Fruit fly (Drosophila melanogaster) whole organism, embryonic: Measurements from ENCODE around the gene Pa1.

Experiments
- BtbVII ChIP-seq: fragments of 200-800 bp; sonication (Bioruptor generic); optimal IDR thresholded peaks from 3 replicates; lab custom pipeline; 2017; ENCODE audit warnings: missing biosample characterization, mild to moderate bottlenecking, missing genetic modification characterization
- CG10147 ChIP-seq: fragments of 200-800 bp; sonication (Bioruptor generic); optimal IDR thresholded peaks from 2 replicates; lab custom pipeline; 2019; ENCODE audit warnings: missing biosample characterization, mild to moderate bottlenecking, missing genetic modification characterization, moderate library complexity
- CG12299 ChIP-seq: fragments of 200-800 bp; sonication (Bioruptor generic); optimal IDR thresholded peaks from 2 replicates; lab custom pipeline; 2018; ENCODE audit warnings: missing biosample characterization, mild to moderate bottlenecking, missing genetic modification characterization
- CG12391 ChIP-seq: fragments of 200-800 bp; sonication (Bioruptor generic); optimal IDR thresholded peaks from 3 replicates; lab custom pipeline; 2018; ENCODE audit warnings: missing biosample characterization, mild to moderate bottlenecking, missing genetic modification characterization, moderate library complexity
- CG14014 ChIP-seq: fragments of 200-800 bp; sonication (Bioruptor generic); IDR thresholded peaks from 2 replicates; pipeline ENCODE4 v1.3.6; 2022; ENCODE audit warnings: missing biosample characterization, missing genetic modification characterization
- CG15479 ChIP-seq: fragments of 200-800 bp; sonication (Bioruptor generic); optimal IDR thresholded peaks from 3 replicates; lab custom pipeline; 2019; ENCODE audit warnings: missing biosample characterization, mild to moderate bottlenecking, missing genetic modification characterization, moderate library complexity
- CG15601 ChIP-seq: fragments of 200-800 bp; sonication (Bioruptor generic); optimal IDR thresholded peaks from 3 replicates; lab custom pipeline; 2019; ENCODE audit warnings: missing biosample characterization, mild to moderate bottlenecking, missing genetic modification characterization, moderate library complexity
- CG1647 ChIP-seq: fragments of 200-800 bp; sonication (Bioruptor generic); optimal IDR thresholded peaks from 3 replicates; lab custom pipeline; 2016; ENCODE audit warnings: missing biosample characterization, missing genetic modification characterization
- CG7556 ChIP-seq: fragments of 200-800 bp; sonication (Bioruptor generic); optimal IDR thresholded peaks from 2 replicates; lab custom pipeline; 2017; ENCODE audit warnings: missing biosample characterization, mild to moderate bottlenecking, missing genetic modification characterization
- CG8359 ChIP-seq: fragments of 200-800 bp; sonication (Bioruptor generic); optimal IDR thresholded peaks from 2 replicates; lab custom pipeline; 2017; ENCODE audit warnings: missing biosample characterization, mild to moderate bottlenecking, missing genetic modification characterization, borderline replicate concordance
- CG9876 ChIP-seq: fragments of 200-800 bp; sonication (Bioruptor generic); optimal IDR thresholded peaks from 2 replicates; lab custom pipeline; 2016; ENCODE audit warnings: missing biosample characterization, missing genetic modification characterization
- CG9932 ChIP-seq: fragments of 200-800 bp; sonication (Bioruptor generic); IDR thresholded peaks from 2 replicates; pipeline ENCODE4 v1.3.6; 2022; ENCODE audit warnings: missing biosample characterization, missing genetic modification characterization
- Camta ChIP-seq: fragments of 200-800 bp; sonication (Bioruptor generic); optimal IDR thresholded peaks from 2 replicates; lab custom pipeline; 2016; ENCODE audit warnings: missing biosample characterization, missing genetic modification characterization
- CkIIα-i1 ChIP-seq: fragments of 200-800 bp; sonication (Bioruptor generic); IDR thresholded peaks from 2 replicates; pipeline ENCODE4 v1.3.6; 2022; ENCODE audit warnings: missing biosample characterization, missing genetic modification characterization
- CrebB ChIP-seq: fragments of 200-800 bp; sonication (Bioruptor generic); optimal IDR thresholded peaks from 3 replicates; lab custom pipeline; 2018; ENCODE audit warnings: missing biosample characterization, mild to moderate bottlenecking, missing genetic modification characterization
- Eip74EF ChIP-seq, 2 experiments: fragments of 200-800 bp in 1 of 2; fragments of >200 bp in 1 of 2; sonication (Bioruptor generic) in 1 of 2; optimal IDR thresholded peaks; 2 replicates each; lab custom pipeline; 2017 to 2019; ENCODE audit warnings: missing biosample characterization in 2 of 2, missing genetic modification characterization in 2 of 2, mild to moderate bottlenecking in 1 of 2, moderate library complexity in 1 of 2
- GATAe ChIP-seq: fragments of 200-800 bp; sonication (Bioruptor generic); conservative IDR thresholded peaks from 2 replicates; pipeline ENCODE4 v1.3.6; 2022; ENCODE audit warnings: missing biosample characterization, missing genetic modification characterization
- Jarid2 ChIP-seq: fragments of 200-800 bp; sonication (Bioruptor generic); optimal IDR thresholded peaks from 3 replicates; lab custom pipeline; 2017; ENCODE audit warnings: mild to moderate bottlenecking, missing biosample characterization, missing genetic modification reagents, missing genetic modification characterization
- Max ChIP-seq: fragments of 200-800 bp; sonication (Bioruptor generic); optimal IDR thresholded peaks from 2 replicates; lab custom pipeline; 2016; ENCODE audit warnings: missing biosample characterization, mild to moderate bottlenecking, missing genetic modification characterization
- Med ChIP-seq: fragments of 200-800 bp; sonication (Bioruptor generic); peaks from one replicate; lab custom pipeline; 2016; ENCODE audit warnings: missing biosample characterization, missing genetic modification characterization, mild to moderate bottlenecking, inconsistent platforms, moderate library complexity
- Mes4 ChIP-seq: fragments of 200-800 bp; sonication (Bioruptor generic); optimal IDR thresholded peaks from 2 replicates; lab custom pipeline; 2016; ENCODE audit warnings: missing biosample characterization, missing genetic modification characterization
- Mrtf ChIP-seq: fragments of 200-800 bp; sonication (Bioruptor generic); IDR thresholded peaks from 3 replicates; pipeline ENCODE4 v1.3.6; 2022; ENCODE audit warnings: missing biosample characterization, missing genetic modification characterization
- NC2β ChIP-seq: fragments of 200-800 bp; sonication (Bioruptor generic); optimal IDR thresholded peaks from 2 replicates; lab custom pipeline; 2016; ENCODE audit warnings: missing biosample characterization, missing genetic modification characterization
- Sry-β ChIP-seq: fragments of 200-800 bp; sonication (Bioruptor generic); optimal IDR thresholded peaks from 2 replicates; lab custom pipeline; 2018; ENCODE audit warnings: missing biosample characterization, mild to moderate bottlenecking, missing genetic modification characterization, moderate library complexity
- Vsx1 ChIP-seq: fragments of 200-800 bp; sonication (Bioruptor generic); optimal IDR thresholded peaks from 2 replicates; lab custom pipeline; 2017; ENCODE audit warnings: missing biosample characterization, mild to moderate bottlenecking, missing genetic modification characterization, missing genetic modification reagents
- Xrp1 ChIP-seq: fragments of 200-800 bp; sonication (Bioruptor generic); IDR thresholded peaks from 2 replicates; pipeline ENCODE4 v1.3.6; 2022; ENCODE audit warnings: missing biosample characterization, missing genetic modification characterization
- YL-1 ChIP-seq: fragments of 200-800 bp; sonication (Bioruptor generic); optimal IDR thresholded peaks from 3 replicates; lab custom pipeline; 2017; ENCODE audit warnings: missing biosample characterization, mild to moderate bottlenecking, missing genetic modification characterization
- ash1 ChIP-seq: fragments of 200-800 bp; sonication (Bioruptor generic); optimal IDR thresholded peaks from 2 replicates; lab custom pipeline; 2018; ENCODE audit warnings: missing biosample characterization, mild to moderate bottlenecking, missing genetic modification characterization
- az2 ChIP-seq: fragments of 200-800 bp; sonication (Bioruptor generic); optimal IDR thresholded peaks from 3 replicates; lab custom pipeline; 2016; ENCODE audit warnings: missing biosample characterization, missing genetic modification characterization
- btn ChIP-seq: fragments of 200-800 bp; sonication (Bioruptor generic); optimal IDR thresholded peaks from 2 replicates; lab custom pipeline; 2016; ENCODE audit warnings: missing biosample characterization, missing genetic modification characterization
- caup ChIP-seq: fragments of 200-800 bp; sonication (Bioruptor generic); optimal IDR thresholded peaks from 3 replicates; lab custom pipeline; 2017; ENCODE audit warnings: missing biosample characterization, mild to moderate bottlenecking, missing genetic modification characterization, moderate library complexity; ENCODE audit not compliant: severe bottlenecking
- croc ChIP-seq: fragments of 200-800 bp; sonication (Bioruptor generic); conservative IDR thresholded peaks from 3 replicates; pipeline ENCODE4 v1.3.6; 2022; ENCODE audit warnings: missing biosample characterization, missing genetic modification characterization
- dimm ChIP-seq: fragments of 200-800 bp; sonication (Bioruptor generic); IDR thresholded peaks from 2 replicates; pipeline ENCODE4 v1.3.6; 2022; ENCODE audit warnings: missing biosample characterization, missing genetic modification characterization
- emc ChIP-seq: fragments of 200-800 bp; sonication (Bioruptor generic); optimal IDR thresholded peaks from 2 replicates; lab custom pipeline; 2016; ENCODE audit warnings: missing biosample characterization, missing genetic modification characterization
- fd96Cb ChIP-seq: fragments of 200-800 bp; sonication (Bioruptor generic); optimal IDR thresholded peaks from 2 replicates; lab custom pipeline; 2018; ENCODE audit warnings: missing biosample characterization, mild to moderate bottlenecking, missing genetic modification characterization, moderate library complexity
- fru ChIP-seq: fragments of >200 bp; optimal IDR thresholded peaks from 2 replicates; lab custom pipeline; 2017
- jigr1 ChIP-seq: fragments of 200-800 bp; sonication (Bioruptor generic); IDR thresholded peaks from 3 replicates; pipeline ENCODE4 v1.3.6; 2022; ENCODE audit warnings: missing biosample characterization, missing genetic modification characterization
- pan ChIP-seq, 4 experiments: fragments of >200 bp in 3 of 4; fragments of 200-800 bp in 1 of 4; sonication (Bioruptor generic) in 1 of 4; optimal IDR thresholded peaks in 3 of 4; IDR thresholded peaks in 1 of 4; 2 replicates each; pipeline versions ENCODE4 v1.3.6 to Lab custom; 2017 to 2022; ENCODE audit warnings: missing biosample characterization in 2 of 4, missing genetic modification characterization in 2 of 4, mixed read lengths in 1 of 4
- pfk ChIP-seq: fragments of 200-800 bp; sonication (Bioruptor generic); optimal IDR thresholded peaks from 2 replicates; lab custom pipeline; 2018; ENCODE audit warnings: missing biosample characterization, mild to moderate bottlenecking, missing genetic modification characterization, moderate library complexity
- pum ChIP-seq: fragments of 200-800 bp; sonication (Bioruptor generic); optimal IDR thresholded peaks from 2 replicates; lab custom pipeline; 2016; ENCODE audit warnings: missing biosample characterization, missing genetic modification characterization
- sens ChIP-seq: fragments of 200-800 bp; sonication (Bioruptor generic); peaks from one replicate; lab custom pipeline; 2016; ENCODE audit warnings: missing biosample characterization, missing genetic modification characterization
- twi ChIP-seq: fragments of 200-800 bp; optimal IDR thresholded peaks from 2 replicates; lab custom pipeline; 2019; ENCODE audit warnings: missing biosample characterization, mild to moderate bottlenecking, missing genetic modification characterization, moderate library complexity
- tx ChIP-seq: fragments of 200-800 bp; sonication (Bioruptor generic); optimal IDR thresholded peaks from 2 replicates; lab custom pipeline; 2016; ENCODE audit warnings: missing biosample characterization, missing genetic modification characterization

The Pa1 gene

DNA sequence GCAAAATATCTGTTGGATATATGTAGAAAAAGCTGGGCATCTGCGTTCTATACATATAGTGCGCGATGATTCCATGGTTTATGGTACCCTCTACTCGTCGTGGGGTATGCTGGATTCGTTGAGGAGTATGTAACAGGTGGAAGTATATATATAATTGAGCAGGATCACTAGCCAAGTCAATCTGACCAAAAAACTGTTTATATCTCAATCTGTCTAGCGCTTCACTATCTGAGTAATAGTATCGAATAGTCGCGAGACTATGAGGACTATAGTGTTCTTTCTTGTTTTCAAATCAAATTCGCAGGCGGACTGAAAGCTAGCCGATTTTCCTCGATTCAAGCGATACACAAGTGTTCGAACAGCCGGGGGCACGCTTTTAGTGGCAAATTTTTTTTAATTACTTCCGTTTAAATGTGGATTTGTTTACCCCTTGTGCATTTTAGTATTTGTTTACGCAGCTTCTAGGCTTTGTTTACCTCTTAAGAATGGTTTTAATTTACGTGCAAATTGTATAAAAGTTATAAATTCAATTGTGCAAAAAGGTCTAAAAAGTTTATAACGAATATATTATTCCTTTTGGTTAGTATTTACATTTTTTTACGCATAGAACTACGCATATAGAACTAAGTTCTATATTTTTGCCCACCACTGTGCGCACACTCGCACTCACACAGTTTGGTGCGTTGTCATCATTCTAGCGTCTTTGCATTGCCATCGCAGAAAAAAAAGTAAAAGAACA lies 31.8 kb downstream of the Pa1 start (continued):
- TF ChIP-seq CG12391 = peak; percentile 69
- TF ChIP-seq Vsx1 (GFP tag; lab: Kevin White, UChicago) = peak; percentile 46
- peak; percentile 95 for TF ChIP-seq sens
- TF ChIP-seq Sry-β = no peak
- TF ChIP-seq CrebB (tag; lab: Kevin White, UChicago) = peak; percentile 66
- peak; percentile 77 for TF ChIP-seq caup (GFP tag; lab: Kevin White, UChicago)
- TF ChIP-seq CG9932 (GFP tag; lab: Robert Waterston, UW) = peak; percentile 91
- peak; percentile 73 for TF ChIP-seq CG10147 (GFP tag; lab: Kevin White, UChicago)
- TF ChIP-seq CG1647 (GFP tag; lab: Kevin White, UChicago) = peak; percentile 77
- TF ChIP-seq CG15479 = no peak
- peak; percentile 55 for TF ChIP-seq CG15601 (tag; lab: Kevin White, UChicago)
- TF ChIP-seq ash1 = peak; percentile 39
- peak in 1 of 2 experiments; percentile 10 for TF ChIP-seq pan (optimal IDR thresholded peaks at IDR 0.05; lab: Kevin White, UChicago)
- TF ChIP-seq pan (GFP tag; optimal IDR thresholded peaks at IDR 0.05 in 1 of 2, IDR thresholded peaks at IDR 0.05 in 1 of 2) = peak in 1 of 2 experiments; percentile 86
- TF ChIP-seq Xrp1 (GFP tag; lab: Robert Waterston, UW) = peak; percentile 84
- TF ChIP-seq Mes4 (GFP tag; lab: Kevin White, UChicago) = no peak
- TF ChIP-seq CG12299 (tag; lab: Kevin White, UChicago) = no peak
- no peak for TF ChIP-seq pfk (GFP tag; lab: Kevin White, UChicago)
- peak; percentile 80 for TF ChIP-seq Mrtf (GFP tag; lab: Robert Waterston, UW)
- TF ChIP-seq NC2β (GFP tag; lab: Kevin White, UChicago) = peak; percentile 72
- peak; percentile 20 for TF ChIP-seq CG8359 (GFP tag; lab: Kevin White, UChicago)
- peak; percentile 24 for TF ChIP-seq emc (GFP tag; lab: Kevin White, UChicago)
- TF ChIP-seq pum = peak; percentile 68
- no peak for TF ChIP-seq YL-1 (GFP tag; lab: Kevin White, UChicago)
- peak; percentile 66 for TF ChIP-seq Max (GFP tag; lab: Kevin White, UChicago)
- peak; percentile 70 for TF ChIP-seq Camta (GFP tag; lab: Kevin White, UChicago)
- TF ChIP-seq tx (GFP tag; lab: Kevin White, UChicago) = peak; percentile 63
- TF ChIP-seq Med (GFP tag; lab: Kevin White, UChicago) = peak; percentile 98
- peak; percentile 43; the same call in 1 of the 3 replicates for TF ChIP-seq croc (GFP tag; lab: Robert Waterston, UW)
- TF ChIP-seq BtbVII (GFP tag; lab: Kevin White, UChicago) = peak; percentile 52
- TF ChIP-seq dimm = peak; percentile 69
- peak; percentile 73 for TF ChIP-seq az2 (GFP tag; lab: Kevin White, UChicago)
- peak; percentile 42 for TF ChIP-seq twi (tag; lab: Kevin White, UChicago)
- peak; percentile 46 for TF ChIP-seq CG9876 (GFP tag; lab: Kevin White, UChicago)
- no peak for TF ChIP-seq btn (GFP tag; lab: Kevin White, UChicago)
- TF ChIP-seq jigr1 (GFP tag; lab: Robert Waterston, UW) = 0 out of 3 replicates have a peak, but pooled peaks have one; percentile 18
- peak; percentile 74 for TF ChIP-seq CG7556
- peak; percentile 86 for TF ChIP-seq CG14014
- peak; percentile 51; the same call in 1 of the 2 replicates for TF ChIP-seq CkIIα-i1 (GFP tag; lab: Robert Waterston, UW)
- peak; percentile 68 for TF ChIP-seq fd96Cb
- TF ChIP-seq fru (lab: Kevin White, UChicago) = no peak
- TF ChIP-seq GATAe (GFP tag; lab: Robert Waterston, UW) = peak; percentile 50
- TF ChIP-seq Jarid2 = peak; percentile 24
- TF ChIP-seq Eip74EF (GFP tag; optimal IDR thresholded peaks at IDR 0.05; lab: Kevin White, UChicago) = peak in 1 of 2 experiments; percentile 25
